Worm (Caenorhabditis elegans): ENCODE measurements around the gene srj-9.
A peak's percentile ranks its signal among the peaks of the same experiment; 100 is the strongest.

srj-9 gene

ce11 chrV:3428697-3429096 lies 3.0 kb upstream of the srj-9 start, which contains the start of gene srab-20:
Gene srab-20, plus strand, starts transcription at chrV:3428997.
- TF ChIP-seq aly-1 (tag; optimal IDR thresholded peaks at IDR 0.05): no peak
- no peak for TF ChIP-seq ceh-36 (tag; optimal IDR thresholded peaks at IDR 0.05)
- no peak for TF ChIP-seq hmbx-1 (tag; optimal IDR thresholded peaks at IDR 0.05)
- no peak for TF ChIP-seq sea-1 (GFP tag; conservative IDR thresholded peaks at IDR 0.05)
- TF ChIP-seq ama-1 (optimal IDR thresholded peaks at IDR 0.05): no peak
- TF ChIP-seq tra-4 (tag; optimal IDR thresholded peaks at IDR 0.05): no peak
- TF ChIP-seq B0310.2 (tag; optimal IDR thresholded peaks at IDR 0.05): no peak
- TF ChIP-seq scrt-1 (GFP tag; IDR thresholded peaks at IDR 0.05): no peak
- no peak for TF ChIP-seq hmg-4 (GFP tag; optimal IDR thresholded peaks at IDR 0.05)

- TF ChIP-seq aly-1 (tag; optimal IDR thresholded peaks at IDR 0.05) (no peak), flt-1 (GFP tag; IDR thresholded peaks at IDR 0.05) (no peak), ceh-13 (GFP tag; optimal IDR thresholded peaks at IDR 0.05) (no peak), tbx-37 (GFP tag; conservative IDR thresholded peaks at IDR 0.05) (no peak), tbx-11 (GFP tag; IDR thresholded peaks at IDR 0.05) (no peak), B0310.2 (tag; optimal IDR thresholded peaks at IDR 0.05) (no peak), hnd-1 (tag; optimal IDR thresholded peaks at IDR 0.05) (no peak), hmbx-1 (tag; optimal IDR thresholded peaks at IDR 0.05) (no peak), sea-1 (GFP tag; conservative IDR thresholded peaks at IDR 0.05) (no peak), ceh-36 (tag; optimal IDR thresholded peaks at IDR 0.05) (no peak)
Measured at ce11 chrV:3442609-3443008, 10.9 kb downstream of the srj-9 start.

- TF ChIP-seq scrt-1 (GFP tag; IDR thresholded peaks at IDR 0.05): no peak
Measured at ce11 chrV:3444777-3445089, 13.0 kb downstream of the srj-9 start, which contains the start of gene cfz-2. Gene cfz-2, minus strand, starts transcription at chrV:3444877.

- TF ChIP-seq B0310.2 (tag; optimal IDR thresholded peaks at IDR 0.05) (no peak), tra-4 (tag; optimal IDR thresholded peaks at IDR 0.05) (no peak), ama-1 (optimal IDR thresholded peaks at IDR 0.05) (no peak), hmg-4 (GFP tag; optimal IDR thresholded peaks at IDR 0.05) (peak; percentile 21), aly-1 (tag; optimal IDR thresholded peaks at IDR 0.05) (no peak), flt-1 (GFP tag; IDR thresholded peaks at IDR 0.05) (no peak), ceh-36 (tag; optimal IDR thresholded peaks at IDR 0.05) (no peak), tbx-11 (GFP tag; IDR thresholded peaks at IDR 0.05) (no peak)
Measured at ce11 chrV:3445090-3445832, 13.5 kb downstream of the srj-9 start.

ce11 chrV:3449810-3450209 lies 18.1 kb downstream of the srj-9 start:
- TF ChIP-seq hmg-4 (GFP tag; optimal IDR thresholded peaks at IDR 0.05) (no peak), ceh-36 (tag; optimal IDR thresholded peaks at IDR 0.05) (peak; percentile 70)

ce11 chrV:3450351-3450750 lies 18.6 kb downstream of the srj-9 start:
- TF ChIP-seq tbx-11 (GFP tag; IDR thresholded peaks at IDR 0.05): no peak

ce11 chrV:3451646-3452045 lies 19.9 kb downstream of the srj-9 start:
- no peak for TF ChIP-seq hmg-4 (GFP tag; optimal IDR thresholded peaks at IDR 0.05)
- no peak for TF ChIP-seq tbx-11 (GFP tag; IDR thresholded peaks at IDR 0.05)
- no peak for TF ChIP-seq ceh-36 (tag; optimal IDR thresholded peaks at IDR 0.05)
- no peak for TF ChIP-seq pes-1 (GFP tag; IDR thresholded peaks at IDR 0.05)
- no peak for TF ChIP-seq hmbx-1 (tag; optimal IDR thresholded peaks at IDR 0.05)
- no peak for TF ChIP-seq F13C5.2 (tag; optimal IDR thresholded peaks at IDR 0.05)
- TF ChIP-seq scrt-1 (GFP tag; IDR thresholded peaks at IDR 0.05): no peak
- no peak for TF ChIP-seq hnd-1 (tag; optimal IDR thresholded peaks at IDR 0.05)
- no peak for TF ChIP-seq ama-1 (optimal IDR thresholded peaks at IDR 0.05)
- TF ChIP-seq ceh-13 (GFP tag; optimal IDR thresholded peaks at IDR 0.05): no peak
- TF ChIP-seq flt-1 (GFP tag; IDR thresholded peaks at IDR 0.05): no peak
- TF ChIP-seq sea-1 (GFP tag; conservative IDR thresholded peaks at IDR 0.05): no peak
- TF ChIP-seq tbx-37 (GFP tag; conservative IDR thresholded peaks at IDR 0.05): no peak
- no peak for TF ChIP-seq aly-1 (tag; optimal IDR thresholded peaks at IDR 0.05)
- no peak for TF ChIP-seq tra-4 (tag; optimal IDR thresholded peaks at IDR 0.05)
- TF ChIP-seq B0310.2 (tag; optimal IDR thresholded peaks at IDR 0.05): no peak

ce11 chrV:3452489-3452888 lies 20.7 kb downstream of the srj-9 start:
- no peak for TF ChIP-seq ceh-13 (GFP tag; optimal IDR thresholded peaks at IDR 0.05)
- TF ChIP-seq hmg-4 (GFP tag; optimal IDR thresholded peaks at IDR 0.05): no peak
- TF ChIP-seq F13C5.2 (tag; optimal IDR thresholded peaks at IDR 0.05): no peak
- TF ChIP-seq ceh-36 (tag; optimal IDR thresholded peaks at IDR 0.05): no peak
- no peak for TF ChIP-seq aly-1 (tag; optimal IDR thresholded peaks at IDR 0.05)
- TF ChIP-seq hmbx-1 (tag; optimal IDR thresholded peaks at IDR 0.05): no peak
- no peak for TF ChIP-seq pes-1 (GFP tag; IDR thresholded peaks at IDR 0.05)
- no peak for TF ChIP-seq scrt-1 (GFP tag; IDR thresholded peaks at IDR 0.05)
- no peak for TF ChIP-seq hnd-1 (tag; optimal IDR thresholded peaks at IDR 0.05)
- TF ChIP-seq tra-4 (tag; optimal IDR thresholded peaks at IDR 0.05): no peak
- no peak for TF ChIP-seq ama-1 (optimal IDR thresholded peaks at IDR 0.05)
- no peak for TF ChIP-seq tbx-37 (GFP tag; conservative IDR thresholded peaks at IDR 0.05)
- TF ChIP-seq tbx-11 (GFP tag; IDR thresholded peaks at IDR 0.05): no peak
- TF ChIP-seq ets-7 (tag; optimal IDR thresholded peaks at IDR 0.05): no peak
- TF ChIP-seq B0310.2 (tag; optimal IDR thresholded peaks at IDR 0.05): no peak

ce11 chrV:3454620-3455019 lies 22.9 kb downstream of the srj-9 start:
- TF ChIP-seq tbx-11 (GFP tag; IDR thresholded peaks at IDR 0.05) (no peak), ets-7 (tag; optimal IDR thresholded peaks at IDR 0.05) (no peak), flt-1 (GFP tag; IDR thresholded peaks at IDR 0.05) (no peak), ceh-36 (tag; optimal IDR thresholded peaks at IDR 0.05) (no peak), pes-1 (GFP tag; IDR thresholded peaks at IDR 0.05) (no peak), tra-4 (tag; optimal IDR thresholded peaks at IDR 0.05) (no peak), aly-1 (tag; optimal IDR thresholded peaks at IDR 0.05) (no peak), F13C5.2 (tag; optimal IDR thresholded peaks at IDR 0.05) (no peak), hmbx-1 (tag; optimal IDR thresholded peaks at IDR 0.05) (no peak)

Data from whole organism, early embryonic.